Worm (Caenorhabditis elegans) whole organism, early embryonic: ENCODE results near the gene ttr-32.
"Not testable (repeated sequence)": the region's sequence is repeated elsewhere in the genome, so short reads cannot be mapped to it uniquely, and the experiment has no call there.

Experiments
- B0310.2 ChIP-seq: sonication (generic microtip); optimal IDR thresholded peaks from 2 replicates; lab custom pipeline; 2016; ENCODE audit warnings: mild to moderate bottlenecking, missing genetic modification characterization, missing compliant biosample characterization
- F13C5.2 ChIP-seq: sonication (generic microtip); optimal IDR thresholded peaks from 2 replicates; lab custom pipeline; 2017; ENCODE audit warnings: mild to moderate bottlenecking, missing genetic modification characterization, inconsistent platforms, missing compliant biosample characterization
- aly-1 ChIP-seq: sonication (generic microtip); optimal IDR thresholded peaks from 2 replicates; lab custom pipeline; 2016; ENCODE audit warnings: missing genetic modification characterization, missing compliant biosample characterization
- ama-1 ChIP-seq: fragments of 150-350 bp; optimal IDR thresholded peaks from 2 replicates; lab custom pipeline; 2014
- ceh-13 ChIP-seq: fragments of 200-800 bp; sonication (Bioruptor generic); optimal IDR thresholded peaks from 2 replicates; lab custom pipeline; 2018; ENCODE audit warnings: mild to moderate bottlenecking, missing genetic modification characterization, missing compliant biosample characterization
- ceh-36 ChIP-seq: sonication (generic microtip); optimal IDR thresholded peaks from 2 replicates; lab custom pipeline; 2016; ENCODE audit warnings: missing genetic modification characterization, inconsistent platforms, missing compliant biosample characterization
- ets-7 ChIP-seq: sonication (generic microtip); optimal IDR thresholded peaks from 2 replicates; lab custom pipeline; 2016; ENCODE audit warnings: missing genotype, missing genetic modification characterization, missing compliant biosample characterization
- flt-1 ChIP-seq: fragments of 200-800 bp; sonication (Bioruptor generic); IDR thresholded peaks from 2 replicates; pipeline ENCODE4 v1.3.6; 2022; ENCODE audit warnings: missing genetic modification characterization, missing compliant biosample characterization
- hmbx-1 ChIP-seq: sonication (generic microtip); optimal IDR thresholded peaks from 2 replicates; lab custom pipeline; 2016; ENCODE audit warnings: mild to moderate bottlenecking, missing genetic modification characterization, missing compliant biosample characterization
- hmg-4 ChIP-seq: fragments of 200-800 bp; sonication (Bioruptor generic); optimal IDR thresholded peaks from 2 replicates; lab custom pipeline; 2018; ENCODE audit warnings: mild to moderate bottlenecking, missing genetic modification characterization, missing compliant biosample characterization
- hnd-1 ChIP-seq: sonication (generic microtip); optimal IDR thresholded peaks from 2 replicates; lab custom pipeline; 2016; ENCODE audit warnings: missing genetic modification characterization, missing compliant biosample characterization
- pes-1 ChIP-seq: fragments of 200-800 bp; sonication (Bioruptor generic); IDR thresholded peaks from 2 replicates; pipeline ENCODE4 v1.3.6; 2022; ENCODE audit warnings: missing genetic modification reagents, missing genetic modification characterization, missing compliant biosample characterization
- scrt-1 ChIP-seq: fragments of 200-800 bp; sonication (Bioruptor generic); IDR thresholded peaks from 2 replicates; pipeline ENCODE4 v1.3.6; 2022; ENCODE audit warnings: missing genetic modification characterization, missing compliant biosample characterization
- sea-1 ChIP-seq: fragments of 200-800 bp; sonication (Bioruptor generic); conservative IDR thresholded peaks from 2 replicates; pipeline ENCODE4 v1.3.6; 2022; ENCODE audit warnings: missing genetic modification characterization, missing compliant biosample characterization
- tbx-11 ChIP-seq: fragments of 200-800 bp; sonication (Bioruptor generic); IDR thresholded peaks from 2 replicates; pipeline ENCODE4 v1.3.6; 2022; ENCODE audit warnings: missing genetic modification characterization, missing compliant biosample characterization
- tbx-37 ChIP-seq: fragments of 200-800 bp; sonication (Bioruptor generic); conservative IDR thresholded peaks from 2 replicates; pipeline ENCODE4 v1.3.6; 2022; ENCODE audit warnings: missing genetic modification reagents, missing genetic modification characterization, missing compliant biosample characterization
- tra-4 ChIP-seq: sonication (generic microtip); optimal IDR thresholded peaks from 2 replicates; lab custom pipeline; 2017; ENCODE audit warnings: missing genetic modification characterization, missing compliant biosample characterization

Gene ttr-32

DNA sequence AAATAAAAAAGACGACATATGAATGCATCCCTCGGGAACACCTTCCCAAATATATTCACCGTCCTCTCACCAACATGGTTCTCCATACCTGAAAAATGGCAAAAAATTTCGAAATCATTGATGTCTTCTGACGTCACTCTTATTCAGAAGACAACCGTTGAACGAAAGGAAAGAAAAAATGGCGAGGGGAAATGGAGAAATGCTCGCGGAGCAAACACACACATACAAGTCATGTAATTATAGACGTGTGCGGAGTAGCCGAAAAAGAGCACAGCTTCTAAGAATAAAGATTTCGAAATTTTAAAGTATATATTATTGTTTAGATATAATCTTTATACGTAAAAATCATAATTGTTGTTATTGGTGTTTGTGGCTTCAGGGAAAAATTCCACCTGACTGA lies 13.1 kb downstream of the ttr-32 start, which contains the start of gene mfsd-6:
Gene mfsd-6 (minus strand): TSS at position 88 of the 400 bp plus-strand sequence.
- TF ChIP-seq hmg-4 (GFP tag; lab: Kevin White, UChicago) (no peak), pes-1 (no peak), ama-1 (lab: Kevin White, UChicago) (no peak), sea-1 (GFP tag; lab: Robert Waterston, UW) (no peak), B0310.2 (tag; lab: Kevin White, UChicago) (no peak), flt-1 (GFP tag; lab: Robert Waterston, UW) (no peak), hmbx-1 (tag; lab: Kevin White, UChicago) (no peak), ceh-36 (tag; lab: Kevin White, UChicago) (no peak)

DNA sequence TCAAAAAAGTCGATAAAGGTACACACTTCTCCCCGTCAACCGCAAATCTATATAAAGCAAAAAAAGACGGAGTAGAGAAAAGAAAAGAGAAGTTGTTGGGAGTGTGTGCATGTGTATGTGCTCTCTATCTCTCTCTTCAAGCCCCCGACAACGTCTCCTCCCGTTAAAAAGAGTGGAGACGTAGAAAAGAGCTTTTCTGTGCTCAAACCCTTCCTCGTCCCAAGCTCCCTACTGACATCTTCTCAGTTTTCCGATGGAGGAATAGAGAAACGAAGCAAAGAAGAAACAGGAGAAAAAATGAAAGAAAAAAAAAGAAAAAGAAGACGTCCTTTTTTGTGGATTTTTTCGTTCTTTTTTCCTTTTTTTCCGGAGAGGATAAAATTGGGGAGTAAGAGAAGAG lies 14.4 kb downstream of the ttr-32 start:
- no peak for TF ChIP-seq tbx-11 (GFP tag; lab: Robert Waterston, UW)
- TF ChIP-seq scrt-1, result no peak

DNA sequence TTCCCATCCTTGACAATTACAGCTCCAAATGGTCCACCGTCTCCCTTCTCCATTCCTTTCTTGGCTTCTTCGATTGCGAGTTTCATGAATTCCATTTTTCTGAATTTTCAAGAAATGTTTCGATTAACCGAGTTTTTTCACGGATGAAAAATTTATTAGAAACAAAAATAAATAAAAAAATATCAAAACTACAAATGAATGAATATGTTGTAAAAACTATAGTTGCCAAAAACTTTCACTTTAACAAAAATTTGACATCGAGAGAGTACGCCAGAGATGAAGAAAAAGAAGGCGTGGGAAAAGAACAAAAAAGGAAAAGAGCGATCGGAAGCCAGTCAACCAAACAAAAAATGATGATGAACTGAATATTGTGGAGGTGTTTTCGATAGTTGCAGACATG lies 16.7 kb downstream of the ttr-32 start, which contains the start of gene R13A5.10:
Gene R13A5.10 (minus strand): TSS at position 101 of the 400 bp plus-strand sequence.
- no peak for TF ChIP-seq F13C5.2 (tag; lab: Kevin White, UChicago)
- TF ChIP-seq B0310.2 (tag; lab: Kevin White, UChicago), result no peak
- TF ChIP-seq scrt-1, result no peak
- no peak for TF ChIP-seq tbx-37 (GFP tag; lab: Robert Waterston, UW)
- TF ChIP-seq pes-1, result no peak
- no peak for TF ChIP-seq hmg-4 (GFP tag; lab: Kevin White, UChicago)
- TF ChIP-seq tra-4 (tag; lab: Kevin White, UChicago), result no peak
- no peak for TF ChIP-seq hnd-1
- TF ChIP-seq ceh-36 (tag; lab: Kevin White, UChicago), result no peak
- no peak for TF ChIP-seq ets-7 (tag; lab: Kevin White, UChicago)
- TF ChIP-seq sea-1 (GFP tag; lab: Robert Waterston, UW), result no peak
- no peak for TF ChIP-seq hmbx-1 (tag; lab: Kevin White, UChicago)
- TF ChIP-seq aly-1 (tag; lab: Kevin White, UChicago), result no peak
- no peak for TF ChIP-seq ama-1 (lab: Kevin White, UChicago)
- no peak for TF ChIP-seq ceh-13

DNA sequence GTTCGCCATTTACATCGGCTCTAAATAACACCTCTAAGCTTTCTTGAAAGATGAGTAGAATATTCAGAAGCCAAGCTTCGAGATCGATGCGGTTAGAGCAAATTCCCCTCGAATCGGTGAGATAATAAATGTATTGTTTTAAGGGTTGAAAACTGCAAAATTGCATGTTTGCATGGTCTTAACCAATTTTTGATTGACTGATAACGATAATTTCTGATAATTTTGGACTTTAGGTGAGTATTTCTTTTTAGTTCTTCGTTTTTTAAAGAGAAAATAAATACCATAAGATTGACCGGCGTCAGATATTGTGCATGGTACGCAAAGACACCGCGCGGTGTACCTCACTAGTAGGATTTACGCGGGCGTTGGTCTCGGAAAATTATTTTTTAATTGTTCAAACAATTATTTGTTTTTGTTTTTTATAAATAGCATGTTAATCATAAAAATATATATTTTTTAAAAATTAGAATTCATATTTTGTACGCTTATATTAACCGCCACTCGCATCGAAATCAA lies 18.0 kb downstream of the ttr-32 start, which contains the start of gene cup-5:
Gene cup-5 (plus strand): TSS at position 51 of the 516 bp plus-strand sequence.
- no peak for TF ChIP-seq hmbx-1 (tag; lab: Kevin White, UChicago)
- no peak for TF ChIP-seq B0310.2 (tag; lab: Kevin White, UChicago)
- TF ChIP-seq ama-1 (lab: Kevin White, UChicago), result no peak
- TF ChIP-seq ets-7 (tag; lab: Kevin White, UChicago), result no peak
- no peak for TF ChIP-seq hnd-1
- TF ChIP-seq aly-1 (tag; lab: Kevin White, UChicago), result no peak
- no peak for TF ChIP-seq F13C5.2 (tag; lab: Kevin White, UChicago)
- no peak for TF ChIP-seq tbx-37 (GFP tag; lab: Robert Waterston, UW)
- no peak for TF ChIP-seq ceh-36 (tag; lab: Kevin White, UChicago)
- TF ChIP-seq tra-4 (tag; lab: Kevin White, UChicago), result no peak
- TF ChIP-seq ceh-13, result no peak
- no peak for TF ChIP-seq sea-1 (GFP tag; lab: Robert Waterston, UW)
- no peak for TF ChIP-seq tbx-11 (GFP tag; lab: Robert Waterston, UW)
- no peak for TF ChIP-seq flt-1 (GFP tag; lab: Robert Waterston, UW)
- no peak for TF ChIP-seq hmg-4 (GFP tag; lab: Kevin White, UChicago)
- no peak for TF ChIP-seq pes-1
- no peak for TF ChIP-seq scrt-1

DNA sequence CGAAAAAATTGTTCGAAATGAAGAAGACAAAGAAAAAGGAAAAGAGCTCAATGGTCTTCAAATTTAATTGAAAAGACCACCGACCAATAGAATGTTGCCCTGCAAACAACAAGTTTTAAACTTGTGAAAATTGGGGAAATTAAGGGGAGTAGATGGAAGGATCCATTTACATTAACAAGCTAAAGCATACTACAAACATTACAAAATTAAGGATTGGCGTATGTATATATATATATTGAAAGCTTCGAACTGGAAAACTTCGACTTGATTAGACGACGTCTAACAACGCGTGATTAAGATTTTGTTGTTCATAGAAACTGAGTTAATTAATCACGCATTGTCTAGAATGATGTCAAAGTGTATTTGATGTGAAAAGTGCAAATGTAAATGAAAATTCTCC lies 22.0 kb downstream of the ttr-32 start, which contains the start of gene R13A5.15:
Gene R13A5.15 (minus strand): TSS at position 101 of the 400 bp plus-strand sequence.
- TF ChIP-seq tbx-37 (GFP tag; lab: Robert Waterston, UW) (no peak), scrt-1 (no peak)

DNA sequence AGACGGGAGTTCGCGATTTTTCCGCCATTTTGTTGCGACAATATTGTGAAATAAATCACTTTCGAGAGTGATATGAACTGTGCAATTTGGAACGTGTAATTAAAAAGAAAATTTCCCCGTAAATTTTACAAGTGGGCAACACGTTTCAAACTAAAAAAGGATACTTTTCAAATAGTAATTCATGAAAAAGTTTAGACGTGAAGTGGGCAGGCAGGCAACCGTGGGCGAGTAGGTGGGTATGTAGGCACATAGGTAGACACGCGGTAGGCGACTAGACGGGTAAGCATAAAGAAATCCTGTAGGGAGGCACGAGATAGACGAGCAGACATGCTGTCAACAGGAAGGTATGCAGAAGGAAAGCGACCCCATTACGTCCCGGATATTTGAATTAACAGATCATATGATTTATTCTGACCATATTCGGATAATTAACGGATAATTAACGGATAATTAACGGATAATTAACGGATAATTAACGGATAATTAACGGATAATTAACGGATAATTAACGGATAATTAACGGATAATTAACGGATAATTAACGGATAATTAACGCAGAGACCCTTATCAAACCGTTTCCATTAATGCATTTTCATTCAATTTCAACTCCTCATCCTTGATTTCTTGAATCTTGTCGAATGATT lies 27.2 kb downstream of the ttr-32 start, which contains the start of gene R13A5.11:
Gene R13A5.11 (minus strand): TSS at position 51 of the 644 bp plus-strand sequence.
- no peak for TF ChIP-seq hnd-1
- no peak for TF ChIP-seq sea-1 (GFP tag; lab: Robert Waterston, UW)
- no peak for TF ChIP-seq tbx-37 (GFP tag; lab: Robert Waterston, UW)
- no peak for TF ChIP-seq scrt-1
- TF ChIP-seq tbx-11 (GFP tag; lab: Robert Waterston, UW), result no peak
- no peak for TF ChIP-seq pes-1
- TF ChIP-seq ama-1 (lab: Kevin White, UChicago), result no peak
- TF ChIP-seq tra-4 (tag; lab: Kevin White, UChicago), result no peak
- TF ChIP-seq ets-7 (tag; lab: Kevin White, UChicago), result no peak
- no peak for TF ChIP-seq hmg-4 (GFP tag; lab: Kevin White, UChicago)
- no peak for TF ChIP-seq ceh-36 (tag; lab: Kevin White, UChicago)
- no peak for TF ChIP-seq flt-1 (GFP tag; lab: Robert Waterston, UW)
- TF ChIP-seq B0310.2 (tag; lab: Kevin White, UChicago), result no peak

DNA sequence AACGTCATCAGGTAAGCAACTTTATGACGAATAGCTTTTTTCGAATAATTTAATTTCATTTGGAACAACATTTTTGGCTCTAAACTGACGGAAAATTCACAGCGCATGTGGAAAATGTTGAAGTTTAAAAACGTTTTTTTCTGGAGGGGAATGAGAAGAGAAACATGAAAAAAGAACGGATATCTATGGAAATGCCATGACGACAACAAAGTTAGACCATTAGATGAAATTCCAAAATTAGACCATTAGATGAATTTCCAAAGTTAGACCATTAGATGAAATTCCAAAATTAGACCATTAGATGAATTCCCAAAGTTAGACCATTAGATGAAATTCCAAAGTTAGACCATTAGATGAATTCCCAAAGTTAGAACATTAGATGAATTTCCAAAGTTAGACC lies 28.3 kb downstream of the ttr-32 start, which contains the start of gene Y80D4G.2:
Gene Y80D4G.2 (minus strand): TSS at position 101 of the 400 bp plus-strand sequence.
- TF ChIP-seq B0310.2 (tag; lab: Kevin White, UChicago); F13C5.2 (tag; lab: Kevin White, UChicago); sea-1 (GFP tag; lab: Robert Waterston, UW): not testable (repeated sequence)
